Worm (Caenorhabditis elegans) whole organism, L1 larva: ENCODE results near the gene C02F5.3.

Experiments used
- C04F5.9 ChIP-seq: sonication (generic microtip); optimal IDR thresholded peaks from 2 replicates; lab custom pipeline; 2016; ENCODE audit warnings: missing genetic modification characterization, missing compliant biosample characterization
- aly-2 ChIP-seq: fragments of 150-350 bp; optimal IDR thresholded peaks from 2 replicates; lab custom pipeline; 2014; ENCODE audit warnings: missing biosample characterization, missing genetic modification characterization
- ama-1 ChIP-seq: fragments of 150-350 bp; optimal IDR thresholded peaks from 2 replicates; lab custom pipeline; 2014
- blmp-1 ChIP-seq: fragments of 150-350 bp; optimal IDR thresholded peaks from 2 replicates; lab custom pipeline; 2014; ENCODE audit warnings: missing biosample characterization, missing genetic modification characterization
- ceh-88 ChIP-seq: fragments of 200-800 bp; sonication (Bioruptor generic); IDR thresholded peaks from 2 replicates; pipeline ENCODE4 v1.3.6; 2022; ENCODE audit warnings: missing genetic modification characterization, missing compliant biosample characterization
- dpl-1 ChIP-seq, 3 experiments: fragments of 150-350 bp in 2 of 3; sonication (generic microtip) in 1 of 3; optimal IDR thresholded peaks; 2 replicates each; lab custom pipeline; 2014 to 2017; ENCODE audit warnings: missing biosample characterization in 3 of 3, missing genetic modification characterization in 3 of 3, missing genetic modification reagents in 3 of 3
- dsc-1 ChIP-seq: sonication (generic microtip); optimal IDR thresholded peaks from 2 replicates; lab custom pipeline; 2016; ENCODE audit warnings: mild to moderate bottlenecking, missing genetic modification characterization, missing compliant biosample characterization
- efl-1 ChIP-seq, 4 experiments: fragments of 150-350 bp; optimal IDR thresholded peaks in 3 of 4; peaks in 1 of 4; 1 replicate in 1 of 4; 2 replicates in 3 of 4; lab custom pipeline; 2014; ENCODE audit warnings: missing biosample characterization in 2 of 4, missing genetic modification characterization in 2 of 4, missing genetic modification reagents in 2 of 4
- egl-13 ChIP-seq: sonication (generic microtip); optimal IDR thresholded peaks from 2 replicates; lab custom pipeline; 2016; ENCODE audit warnings: missing genotype, missing genetic modification reagents, missing genetic modification characterization, missing compliant biosample characterization
- elt-2 ChIP-seq: sonication (generic microtip); optimal IDR thresholded peaks from 2 replicates; lab custom pipeline; 2016; ENCODE audit warnings: missing genetic modification characterization, mild to moderate bottlenecking, inconsistent platforms, missing compliant biosample characterization, missing genetic modification reagents
- elt-3 ChIP-seq, 6 experiments: fragments of 150-350 bp in 1 of 6; sonication (generic microtip); optimal IDR thresholded peaks; 2 replicates each; lab custom pipeline; 2017 to 2018; ENCODE audit warnings: missing biosample characterization in 6 of 6, missing genetic modification characterization in 6 of 6, inconsistent platforms in 1 of 6
- ets-5 ChIP-seq: fragments of 200-800 bp; sonication (Bioruptor generic); IDR thresholded peaks from 2 replicates; pipeline ENCODE4 v1.3.6; 2022; ENCODE audit warnings: missing genetic modification characterization, missing compliant biosample characterization
- fkh-10 ChIP-seq: sonication (generic microtip); optimal IDR thresholded peaks from 2 replicates; lab custom pipeline; 2017; ENCODE audit warnings: missing biosample characterization, missing genetic modification reagents, missing genetic modification characterization
- fkh-8 ChIP-seq: sonication (generic microtip); optimal IDR thresholded peaks from 2 replicates; lab custom pipeline; 2016; ENCODE audit warnings: mild to moderate bottlenecking, missing genetic modification characterization, missing compliant biosample characterization
- grh-1 ChIP-seq: fragments of 200-800 bp; sonication (Bioruptor generic); IDR thresholded peaks from 2 replicates; pipeline ENCODE4 v1.3.6; 2022; ENCODE audit warnings: missing genetic modification reagents, missing genetic modification characterization, missing compliant biosample characterization
- irx-1 ChIP-seq: sonication (generic microtip); optimal IDR thresholded peaks from 2 replicates; lab custom pipeline; 2016; ENCODE audit warnings: missing genetic modification characterization, missing compliant biosample characterization
- jun-1 ChIP-seq: fragments of 150-350 bp; optimal IDR thresholded peaks from 2 replicates; lab custom pipeline; 2014; ENCODE audit warnings: missing biosample characterization, missing genetic modification reagents, missing genetic modification characterization
- lin-13 ChIP-seq: fragments of 150-350 bp; optimal IDR thresholded peaks from 2 replicates; lab custom pipeline; 2014; ENCODE audit warnings: missing biosample characterization, missing genetic modification reagents, missing genetic modification characterization
- lin-14 ChIP-seq: fragments of 200-800 bp; sonication (Bioruptor generic); optimal IDR thresholded peaks from 2 replicates; lab custom pipeline; 2018; ENCODE audit warnings: mild to moderate bottlenecking, missing genetic modification characterization, moderate library complexity, missing compliant biosample characterization
- lin-15B ChIP-seq: fragments of 150-350 bp; sonication (generic microtip); optimal IDR thresholded peaks from 3 replicates; lab custom pipeline; 2014; ENCODE audit warnings: missing biosample characterization, missing genetic modification characterization
- lin-35 ChIP-seq, 2 experiments: fragments of 150-350 bp; optimal IDR thresholded peaks; 2 replicates each; lab custom pipeline; 2014; ENCODE audit warnings: missing biosample characterization in 2 of 2, missing genetic modification characterization in 2 of 2, missing genetic modification reagents in 2 of 2
- lin-39 ChIP-seq: fragments of 150-350 bp; optimal IDR thresholded peaks from 2 replicates; lab custom pipeline; 2014; ENCODE audit warnings: missing biosample characterization, missing genetic modification reagents, missing genetic modification characterization
- lsy-2 ChIP-seq, 2 experiments: fragments of 150-350 bp; optimal IDR thresholded peaks; 2 replicates each; lab custom pipeline; 2014; ENCODE audit warnings: missing biosample characterization in 2 of 2, missing genetic modification characterization in 2 of 2
- mef-2 ChIP-seq: fragments of 150-350 bp; optimal IDR thresholded peaks from 2 replicates; lab custom pipeline; 2014; ENCODE audit warnings: missing biosample characterization, missing genetic modification characterization
- mep-1 ChIP-seq: fragments of 150-350 bp; optimal IDR thresholded peaks from 2 replicates; lab custom pipeline; 2014; ENCODE audit warnings: missing biosample characterization, missing genetic modification characterization
- nhr-11 ChIP-seq: fragments of 150-350 bp; optimal IDR thresholded peaks from 2 replicates; lab custom pipeline; 2014; ENCODE audit warnings: missing biosample characterization, missing genetic modification characterization
- nhr-12 ChIP-seq: sonication (generic microtip); optimal IDR thresholded peaks from 2 replicates; lab custom pipeline; 2017; ENCODE audit warnings: missing biosample characterization, missing genetic modification characterization
- nhr-19 ChIP-seq: fragments of 200-800 bp; sonication (Bioruptor generic); conservative IDR thresholded peaks from 2 replicates; pipeline ENCODE4 v1.3.6; 2022; ENCODE audit warnings: missing genetic modification characterization, missing compliant biosample characterization
- nhr-20 ChIP-seq: sonication (generic microtip); optimal IDR thresholded peaks from 2 replicates; lab custom pipeline; 2016; ENCODE audit warnings: mild to moderate bottlenecking, missing genetic modification characterization, missing compliant biosample characterization
- nhr-71 ChIP-seq: sonication (generic microtip); optimal IDR thresholded peaks from 2 replicates; lab custom pipeline; 2016; ENCODE audit warnings: mild to moderate bottlenecking, missing genetic modification characterization, moderate library complexity, missing compliant biosample characterization
- pax-3 ChIP-seq: fragments of 200-800 bp; sonication (Bioruptor generic); optimal IDR thresholded peaks from 2 replicates; lab custom pipeline; 2018; ENCODE audit warnings: mild to moderate bottlenecking, missing genetic modification characterization, moderate library complexity, missing compliant biosample characterization
- pqm-1 ChIP-seq: sonication (generic microtip); optimal IDR thresholded peaks from 3 replicates; lab custom pipeline; 2017; ENCODE audit warnings: missing biosample characterization, missing genetic modification characterization
- rnt-1 ChIP-seq: sonication (generic microtip); optimal IDR thresholded peaks from 2 replicates; lab custom pipeline; 2016; ENCODE audit warnings: mild to moderate bottlenecking, missing genetic modification characterization, moderate library complexity, missing compliant biosample characterization
- skn-1 ChIP-seq: fragments of 150-350 bp; optimal IDR thresholded peaks from 2 replicates; lab custom pipeline; 2014; ENCODE audit warnings: missing biosample characterization, missing genetic modification characterization
- snpc-4 ChIP-seq: fragments of 150-350 bp; optimal IDR thresholded peaks from 2 replicates; lab custom pipeline; 2014; ENCODE audit warnings: missing biosample characterization, missing genetic modification characterization
- snu-23 ChIP-seq: sonication (generic microtip); optimal IDR thresholded peaks from 2 replicates; lab custom pipeline; 2016; ENCODE audit warnings: missing genetic modification characterization, missing compliant biosample characterization
- sptf-1 ChIP-seq: fragments of 150-350 bp; optimal IDR thresholded peaks from 2 replicates; lab custom pipeline; 2014; ENCODE audit warnings: missing biosample characterization, missing genetic modification characterization
- sup-37 ChIP-seq: fragments of 200-800 bp; sonication (Bioruptor generic); optimal IDR thresholded peaks from 2 replicates; lab custom pipeline; 2018; ENCODE audit warnings: mild to moderate bottlenecking, missing genetic modification characterization, missing compliant biosample characterization
- swsn-7 ChIP-seq: sonication (generic microtip); optimal IDR thresholded peaks from 2 replicates; lab custom pipeline; 2016; ENCODE audit warnings: missing genetic modification characterization, missing compliant biosample characterization
- tbx-2 ChIP-seq: sonication (generic microtip); optimal IDR thresholded peaks from 2 replicates; lab custom pipeline; 2016; ENCODE audit warnings: missing genetic modification characterization, missing compliant biosample characterization
- tlp-1 ChIP-seq: fragments of 150-350 bp; optimal IDR thresholded peaks from 2 replicates; lab custom pipeline; 2014; ENCODE audit warnings: missing biosample characterization, missing genetic modification characterization
- unc-130 ChIP-seq: fragments of 150-350 bp; optimal IDR thresholded peaks from 2 replicates; lab custom pipeline; 2017; ENCODE audit warnings: missing biosample characterization, missing genetic modification characterization, inconsistent platforms
- unc-30 ChIP-seq: sonication (generic microtip); optimal IDR thresholded peaks from 2 replicates; lab custom pipeline; 2017; ENCODE audit warnings: missing biosample characterization, missing genetic modification characterization
- zag-1 ChIP-seq: fragments of 150-350 bp; optimal IDR thresholded peaks from 2 replicates; lab custom pipeline; 2014; ENCODE audit warnings: missing biosample characterization, missing genetic modification characterization
- zip-4 ChIP-seq: fragments of 200-800 bp; sonication (Bioruptor generic); optimal IDR thresholded peaks from 2 replicates; lab custom pipeline; 2018; ENCODE audit warnings: mild to moderate bottlenecking, missing genetic modification characterization, moderate library complexity, missing compliant biosample characterization
- ztf-11 ChIP-seq, 2 experiments: sonication (generic microtip); optimal IDR thresholded peaks; 2 replicates each; lab custom pipeline; 2016 to 2017; ENCODE audit warnings: missing genetic modification characterization in 2 of 2, missing biosample characterization in 1 of 2, missing compliant biosample characterization in 1 of 2

The C02F5.3 gene

ce11 chrIII:8287519-8287918, 41.8 kb downstream of the C02F5.3 start (continued):
- TF ChIP-seq fkh-8 (tag; lab: Kevin White, UChicago): no peak
- no peak for TF ChIP-seq ets-5 (GFP tag; lab: Robert Waterston, UW)
- TF ChIP-seq snu-23: peak; percentile 29
- TF ChIP-seq zag-1: no peak
- TF ChIP-seq ztf-11 (tag; optimal IDR thresholded peaks at IDR 0.05; lab: Kevin White, UChicago): peak in 1 of 2 experiments; percentile 35
- TF ChIP-seq ceh-88: no peak
- TF ChIP-seq egl-13 (tag; lab: Kevin White, UChicago): no peak
- no peak for TF ChIP-seq lin-39 (tag; lab: Kevin White, UChicago)
- peak in 1 of 2 experiments; percentile 5 for TF ChIP-seq efl-1 (optimal IDR thresholded peaks at IDR 0.05; lab: Kevin White, UChicago)
- TF ChIP-seq efl-1 (GFP tag; optimal IDR thresholded peaks at IDR 0.05 in 1 of 2; lab: Kevin White, UChicago): peak in 1 of 2 experiments; percentile 21
- TF ChIP-seq lsy-2 (tag; optimal IDR thresholded peaks at IDR 0.05; lab: Kevin White, UChicago): peak in 1 of 2 experiments; percentile 37
- no peak for TF ChIP-seq skn-1
- no peak for TF ChIP-seq aly-2 (tag; lab: Kevin White, UChicago)
- no peak for TF ChIP-seq unc-30
- peak; percentile 0 for TF ChIP-seq fkh-10 (GFP tag; lab: Kevin White, UChicago)
- TF ChIP-seq lin-15B (tag; lab: Kevin White, UChicago): no peak
- no peak for TF ChIP-seq mef-2 (tag; lab: Kevin White, UChicago)
- TF ChIP-seq pax-3: no peak
- TF ChIP-seq nhr-19: peak; percentile 20; the same call in 1 of the 2 replicates
- peak; percentile 60 for TF ChIP-seq nhr-71
- TF ChIP-seq snpc-4 (tag; lab: Kevin White, UChicago): no peak
- TF ChIP-seq swsn-7: peak; percentile 26
- peak in 1 of 3 experiments; percentile 6 for TF ChIP-seq dpl-1 (GFP tag; optimal IDR thresholded peaks at IDR 0.05; lab: Kevin White, UChicago)
- peak; percentile 92 for TF ChIP-seq lin-14
- TF ChIP-seq unc-130: peak; percentile 21
- no peak for TF ChIP-seq C04F5.9 (tag; lab: Kevin White, UChicago)
- TF ChIP-seq rnt-1 (tag; lab: Kevin White, UChicago): peak; percentile 34
- TF ChIP-seq, all 84 proteins: peak for 16

DNA sequence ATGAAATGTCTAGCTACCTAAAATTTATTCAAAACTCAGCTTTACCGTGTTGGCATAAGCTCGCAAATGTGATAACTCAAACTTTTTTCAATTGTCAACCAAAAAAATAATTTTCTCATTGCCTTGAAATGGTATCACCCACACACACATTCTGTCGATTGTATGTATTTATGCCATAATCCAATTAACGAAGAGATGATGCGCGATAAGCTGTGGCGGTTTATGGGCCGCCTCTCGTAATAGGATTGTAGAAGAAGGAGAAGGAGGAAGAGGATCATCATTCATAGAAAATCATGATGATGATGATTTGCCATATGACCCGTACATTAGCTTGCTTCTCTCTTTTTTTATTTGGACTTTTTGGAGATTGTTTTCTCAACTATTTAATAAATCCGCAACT, 43.5 kb downstream of the C02F5.3 start:
- TF ChIP-seq sptf-1: no peak
- no peak for TF ChIP-seq zip-4 (GFP tag; lab: Kevin White, UChicago)
- TF ChIP-seq nhr-20 (tag; lab: Kevin White, UChicago): no peak
- TF ChIP-seq fkh-8 (tag; lab: Kevin White, UChicago): no peak
- TF ChIP-seq ztf-11 (tag; optimal IDR thresholded peaks at IDR 0.05; lab: Kevin White, UChicago): no peak
- no peak for TF ChIP-seq nhr-19
- no peak for TF ChIP-seq irx-1 (tag; lab: Kevin White, UChicago)
- TF ChIP-seq dsc-1 (tag; lab: Kevin White, UChicago): peak; percentile 29
- no peak for TF ChIP-seq jun-1 (tag; lab: Kevin White, UChicago)
- TF ChIP-seq fkh-10 (GFP tag; lab: Kevin White, UChicago): no peak
- no peak for TF ChIP-seq ets-5 (GFP tag; lab: Robert Waterston, UW)
- no peak for TF ChIP-seq unc-130
- TF ChIP-seq blmp-1 (tag; lab: Kevin White, UChicago): peak; percentile 36
- no peak for TF ChIP-seq nhr-12 (tag; lab: Kevin White, UChicago)
- TF ChIP-seq lin-13 (GFP tag; lab: Kevin White, UChicago): no peak
- no peak for TF ChIP-seq sup-37 (GFP tag; lab: Kevin White, UChicago)
- no peak for TF ChIP-seq ama-1 (lab: Kevin White, UChicago)
- TF ChIP-seq, all 84 proteins: peak for 2

ce11 chrIII:8291268-8292032, 45.8 kb downstream of the C02F5.3 start:
- peak; percentile 83 for TF ChIP-seq pqm-1 (tag; lab: Kevin White, UChicago)
- no peak for TF ChIP-seq unc-130
- TF ChIP-seq lin-35 (GFP tag; optimal IDR thresholded peaks at IDR 0.05; lab: Kevin White, UChicago): peak in 1 of 2 experiments; percentile 29
- no peak for TF ChIP-seq efl-1 (optimal IDR thresholded peaks at IDR 0.05; lab: Kevin White, UChicago)
- peak in 1 of 2 experiments; percentile 41 for TF ChIP-seq efl-1 (GFP tag; optimal IDR thresholded peaks at IDR 0.05 in 1 of 2; lab: Kevin White, UChicago)
- TF ChIP-seq grh-1 (GFP tag; lab: Robert Waterston, UW): no peak
- peak; percentile 23 for TF ChIP-seq jun-1 (tag; lab: Kevin White, UChicago)
- TF ChIP-seq lin-14: peak; percentile 12
- TF ChIP-seq lsy-2 (tag; optimal IDR thresholded peaks at IDR 0.05; lab: Kevin White, UChicago): peak in 1 of 2 experiments; percentile 7
- no peak for TF ChIP-seq nhr-11 (tag; lab: Kevin White, UChicago)
- TF ChIP-seq mep-1 (tag; lab: Kevin White, UChicago): peak; percentile 23
- no peak for TF ChIP-seq irx-1 (tag; lab: Kevin White, UChicago)
- peak; percentile 85 for TF ChIP-seq elt-2 (tag; lab: Kevin White, UChicago)
- peak in 1 of 6 experiments; percentile 33 for TF ChIP-seq elt-3 (tag; optimal IDR thresholded peaks at IDR 0.05; lab: Kevin White, UChicago)
- peak; percentile 65 for TF ChIP-seq tlp-1
- TF ChIP-seq tbx-2 (tag; lab: Kevin White, UChicago): no peak
- TF ChIP-seq blmp-1 (tag; lab: Kevin White, UChicago): peak; percentile 84
- TF ChIP-seq, all 84 proteins: peak for 11
